Worm (Caenorhabditis elegans) whole organism, early embryonic: Measurements from ENCODE around the gene dyf-6.

Experiments
- B0310.2 ChIP-seq: sonication (generic microtip); optimal IDR thresholded peaks from 2 replicates; lab custom pipeline; 2016; ENCODE audit warnings: mild to moderate bottlenecking, missing genetic modification characterization, missing compliant biosample characterization
- aly-1 ChIP-seq: sonication (generic microtip); optimal IDR thresholded peaks from 2 replicates; lab custom pipeline; 2016; ENCODE audit warnings: missing genetic modification characterization, missing compliant biosample characterization
- ama-1 ChIP-seq: fragments of 150-350 bp; optimal IDR thresholded peaks from 2 replicates; lab custom pipeline; 2014
- ceh-13 ChIP-seq: fragments of 200-800 bp; sonication (Bioruptor generic); optimal IDR thresholded peaks from 2 replicates; lab custom pipeline; 2018; ENCODE audit warnings: mild to moderate bottlenecking, missing genetic modification characterization, missing compliant biosample characterization
- ceh-36 ChIP-seq: sonication (generic microtip); optimal IDR thresholded peaks from 2 replicates; lab custom pipeline; 2016; ENCODE audit warnings: missing genetic modification characterization, inconsistent platforms, missing compliant biosample characterization
- flt-1 ChIP-seq: fragments of 200-800 bp; sonication (Bioruptor generic); IDR thresholded peaks from 2 replicates; pipeline ENCODE4 v1.3.6; 2022; ENCODE audit warnings: missing genetic modification characterization, missing compliant biosample characterization
- scrt-1 ChIP-seq: fragments of 200-800 bp; sonication (Bioruptor generic); IDR thresholded peaks from 2 replicates; pipeline ENCODE4 v1.3.6; 2022; ENCODE audit warnings: missing genetic modification characterization, missing compliant biosample characterization
- sea-1 ChIP-seq: fragments of 200-800 bp; sonication (Bioruptor generic); conservative IDR thresholded peaks from 2 replicates; pipeline ENCODE4 v1.3.6; 2022; ENCODE audit warnings: missing genetic modification characterization, missing compliant biosample characterization

DNA sequence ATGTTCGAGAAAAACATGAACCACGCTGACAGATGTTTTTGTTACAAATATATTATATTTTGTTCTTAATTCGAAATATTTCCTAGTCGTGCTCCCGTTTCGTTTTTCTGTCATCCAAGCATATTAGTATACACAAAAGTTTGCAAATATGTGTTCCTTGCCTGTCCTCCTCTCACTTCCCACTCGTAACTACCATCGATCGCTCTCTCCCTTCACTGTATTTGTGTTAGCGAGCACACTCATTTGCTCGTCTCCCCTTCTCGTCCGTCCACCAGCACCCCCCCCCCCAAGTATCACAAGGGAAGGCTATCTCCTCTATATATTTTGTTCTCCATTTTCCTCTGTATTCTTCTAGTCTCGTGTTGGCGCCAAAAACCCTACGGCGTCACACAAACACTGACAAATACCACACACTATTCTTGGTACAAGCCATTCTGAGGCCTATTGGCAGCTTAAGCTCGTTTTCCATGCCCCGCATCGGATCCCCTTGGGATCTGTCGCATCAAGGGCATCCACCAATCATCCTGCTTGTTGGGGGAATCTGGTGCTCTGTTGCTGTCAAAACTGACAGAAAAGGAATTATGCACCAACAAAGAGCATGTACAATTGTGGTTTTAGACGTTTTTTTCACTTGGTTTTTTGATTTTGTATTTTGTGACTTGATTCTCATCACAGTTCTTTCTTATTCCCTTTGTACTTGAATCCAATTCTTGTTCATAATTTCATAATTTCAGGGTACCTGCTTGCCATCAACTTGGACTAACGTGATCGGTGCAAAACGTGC, 10.4 kb upstream of the dyf-6 start, which contains the start of gene pkn-1:
- TF ChIP-seq sea-1 (GFP tag; lab: Robert Waterston, UW) (no peak), ama-1 (no peak), B0310.2 (tag; lab: Kevin White, UChicago) (no peak), aly-1 (tag; lab: Kevin White, UChicago) (no peak), ceh-36 (tag; lab: Kevin White, UChicago) (no peak), scrt-1 (GFP tag; lab: Robert Waterston, UW) (no peak), flt-1 (no peak), ceh-13 (GFP tag; lab: Kevin White, UChicago) (no peak)
